Fruit fly (Drosophila melanogaster) whole organism, embryonic: ENCODE data around the gene CG10413.

Source experiments
- Asciz ChIP-seq: fragments of 200-800 bp; sonication (Bioruptor generic); optimal IDR thresholded peaks from 2 replicates; lab custom pipeline; 2017; ENCODE audit warnings: missing biosample characterization, mild to moderate bottlenecking, missing genetic modification characterization, missing genetic modification reagents
- CG10431 ChIP-seq: fragments of 200-800 bp; sonication (Bioruptor generic); optimal IDR thresholded peaks from 3 replicates; lab custom pipeline; 2018; ENCODE audit warnings: missing biosample characterization, mild to moderate bottlenecking, missing genetic modification characterization
- CG11093 ChIP-seq: fragments of 200-800 bp; sonication (Bioruptor generic); IDR thresholded peaks from 3 replicates; pipeline ENCODE4 v1.3.6; 2022; ENCODE audit warnings: missing biosample characterization, missing genetic modification characterization
- CG11560 ChIP-seq: fragments of 200-800 bp; sonication (Bioruptor generic); IDR thresholded peaks from 3 replicates; pipeline ENCODE4 v1.3.6; 2022; ENCODE audit warnings: missing biosample characterization, missing genetic modification characterization
- CG15479 ChIP-seq: fragments of 200-800 bp; sonication (Bioruptor generic); optimal IDR thresholded peaks from 3 replicates; lab custom pipeline; 2019; ENCODE audit warnings: missing biosample characterization, mild to moderate bottlenecking, missing genetic modification characterization, moderate library complexity
- CG18011 ChIP-seq: fragments of 200-800 bp; sonication (Bioruptor generic); optimal IDR thresholded peaks from 2 replicates; lab custom pipeline; 2017; ENCODE audit warnings: missing biosample characterization, missing genetic modification characterization, mild to moderate bottlenecking, moderate library complexity, missing genotype
- CG34224 ChIP-seq: fragments of 200-800 bp; sonication (Bioruptor generic); IDR thresholded peaks from 3 replicates; pipeline ENCODE4 v1.3.6; 2022; ENCODE audit warnings: missing biosample characterization, missing genetic modification characterization; ENCODE audit not compliant: partially characterized antibody
- CG34376 ChIP-seq: fragments of 200-800 bp; sonication (Bioruptor generic); optimal IDR thresholded peaks from 2 replicates; lab custom pipeline; 2018; ENCODE audit warnings: missing biosample characterization, mild to moderate bottlenecking, missing genetic modification characterization
- CG5245 ChIP-seq: fragments of 200-800 bp; sonication (Bioruptor generic); optimal IDR thresholded peaks from 3 replicates; lab custom pipeline; 2016; ENCODE audit warnings: missing biosample characterization, missing genetic modification characterization
- CG6765 ChIP-seq: fragments of 200-800 bp; sonication (Bioruptor generic); optimal IDR thresholded peaks from 3 replicates; lab custom pipeline; 2017; ENCODE audit warnings: missing biosample characterization, mild to moderate bottlenecking, missing genetic modification characterization
- D ChIP-seq, 2 experiments: fragments of 200-800 bp in 1 of 2; fragments of >200 bp in 1 of 2; sonication (Bioruptor generic) in 1 of 2; optimal IDR thresholded peaks; 2 replicates in 1 of 2; 3 replicates in 1 of 2; lab custom pipeline; 2017; ENCODE audit warnings: mild to moderate bottlenecking in 1 of 2, missing biosample characterization in 1 of 2, missing genetic modification characterization in 1 of 2, missing genetic modification reagents in 1 of 2
- D19B ChIP-seq: fragments of 200-800 bp; sonication (Bioruptor generic); optimal IDR thresholded peaks from 2 replicates; lab custom pipeline; 2017; ENCODE audit warnings: missing biosample characterization, mild to moderate bottlenecking, missing genetic modification characterization
- Doc3 ChIP-seq: fragments of 200-800 bp; sonication (Bioruptor generic); IDR thresholded peaks from 3 replicates; pipeline ENCODE4 v1.3.6; 2022; ENCODE audit warnings: missing biosample characterization, missing genetic modification characterization; ENCODE audit not compliant: partially characterized antibody
- Ets65A ChIP-seq: fragments of 200-800 bp; sonication (Bioruptor generic); peaks from one replicate; lab custom pipeline; 2016; ENCODE audit warnings: missing biosample characterization, missing genetic modification characterization
- Fer2 ChIP-seq: fragments of 200-800 bp; sonication (Bioruptor generic); optimal IDR thresholded peaks from 2 replicates; lab custom pipeline; 2018; ENCODE audit warnings: missing biosample characterization, mild to moderate bottlenecking, missing genetic modification characterization, moderate library complexity
- Lhr ChIP-seq: fragments of 200-800 bp; sonication (Bioruptor generic); optimal IDR thresholded peaks from 3 replicates; lab custom pipeline; 2017; ENCODE audit warnings: mild to moderate bottlenecking, missing biosample characterization, missing genetic modification reagents, missing genetic modification characterization
- cad ChIP-seq: fragments of >200 bp; optimal IDR thresholded peaks from 2 replicates; lab custom pipeline; 2017; ENCODE audit warnings: missing biosample characterization, missing genetic modification characterization
- cg ChIP-seq: fragments of 200-800 bp; sonication (Bioruptor generic); optimal IDR thresholded peaks from 3 replicates; lab custom pipeline; 2019; ENCODE audit warnings: missing biosample characterization, mild to moderate bottlenecking, missing genetic modification characterization, moderate library complexity
- crc ChIP-seq: fragments of 200-800 bp; sonication (Bioruptor generic); optimal IDR thresholded peaks from 2 replicates; lab custom pipeline; 2016; ENCODE audit warnings: missing biosample characterization, missing genetic modification characterization
- croc ChIP-seq: fragments of 200-800 bp; sonication (Bioruptor generic); conservative IDR thresholded peaks from 3 replicates; pipeline ENCODE4 v1.3.6; 2022; ENCODE audit warnings: missing biosample characterization, missing genetic modification characterization
- da ChIP-seq: fragments of 200-800 bp; sonication (Bioruptor generic); optimal IDR thresholded peaks from 2 replicates; lab custom pipeline; 2016; ENCODE audit warnings: missing biosample characterization, missing genetic modification characterization
- dati ChIP-seq: fragments of 200-800 bp; sonication (Bioruptor generic); IDR thresholded peaks from 2 replicates; pipeline ENCODE4 v1.3.6; 2022; ENCODE audit warnings: missing biosample characterization, missing genetic modification characterization
- exex ChIP-seq: fragments of 200-800 bp; sonication (Bioruptor generic); optimal IDR thresholded peaks from 4 replicates; lab custom pipeline; 2018; ENCODE audit warnings: missing biosample characterization, mild to moderate bottlenecking, missing genetic modification characterization, moderate library complexity
- hth ChIP-seq: fragments of >200 bp; optimal IDR thresholded peaks from 2 replicates; lab custom pipeline; 2017; ENCODE audit warnings: inconsistent platforms
- insv ChIP-seq, 2 experiments: fragments of 200-800 bp; sonication (Bioruptor generic); optimal IDR thresholded peaks; 3 replicates each; lab custom pipeline; 2016 to 2018; ENCODE audit warnings: missing biosample characterization in 2 of 2, missing genetic modification characterization in 2 of 2
- mirr ChIP-seq: fragments of 200-800 bp; sonication (Bioruptor generic); optimal IDR thresholded peaks from 3 replicates; lab custom pipeline; 2018; ENCODE audit warnings: missing biosample characterization, mild to moderate bottlenecking, missing genetic modification characterization
- nerfin-1 ChIP-seq: fragments of 200-800 bp; sonication (Bioruptor generic); optimal IDR thresholded peaks from 3 replicates; lab custom pipeline; 2019; ENCODE audit warnings: missing biosample characterization, mild to moderate bottlenecking, missing genetic modification characterization, moderate library complexity
- odd ChIP-seq: fragments of 200-800 bp; sonication (Bioruptor generic); optimal IDR thresholded peaks from 2 replicates; lab custom pipeline; 2017; ENCODE audit warnings: missing biosample characterization, mild to moderate bottlenecking, missing genetic modification characterization
- org-1 ChIP-seq: fragments of 200-800 bp; sonication (Bioruptor generic); optimal IDR thresholded peaks from 2 replicates; lab custom pipeline; 2017; ENCODE audit warnings: missing biosample characterization, missing genetic modification characterization
- pum ChIP-seq: fragments of 200-800 bp; sonication (Bioruptor generic); optimal IDR thresholded peaks from 2 replicates; lab custom pipeline; 2016; ENCODE audit warnings: missing biosample characterization, missing genetic modification characterization
- rib ChIP-seq: fragments of 200-800 bp; sonication (Bioruptor generic); IDR thresholded peaks from 2 replicates; pipeline ENCODE4 v1.3.6; 2022; ENCODE audit warnings: missing biosample characterization, missing genetic modification characterization
- run ChIP-seq: fragments of 200-800 bp; sonication (Bioruptor generic); optimal IDR thresholded peaks from 3 replicates; lab custom pipeline; 2018; ENCODE audit warnings: missing biosample characterization, mild to moderate bottlenecking, missing genetic modification characterization
- sima ChIP-seq: fragments of 200-800 bp; sonication (Bioruptor generic); optimal IDR thresholded peaks from 2 replicates; lab custom pipeline; 2016; ENCODE audit warnings: missing biosample characterization, missing genetic modification characterization
- stc ChIP-seq: fragments of 200-800 bp; sonication (Bioruptor generic); IDR thresholded peaks from 2 replicates; pipeline ENCODE4 v1.3.6; 2022; ENCODE audit warnings: missing biosample characterization, missing genetic modification characterization
- tll ChIP-seq, 2 experiments: fragments of 200-800 bp in 1 of 2; fragments of >200 bp in 1 of 2; sonication (Bioruptor generic) in 1 of 2; optimal IDR thresholded peaks; 2 replicates each; lab custom pipeline; 2017 to 2019; ENCODE audit warnings: missing biosample characterization in 2 of 2, missing genetic modification characterization in 2 of 2, mild to moderate bottlenecking in 1 of 2, moderate library complexity in 1 of 2
- wdn ChIP-seq: fragments of 200-800 bp; sonication (Bioruptor generic); IDR thresholded peaks from 2 replicates; pipeline ENCODE4 v1.3.6; 2022; ENCODE audit warnings: missing biosample characterization, missing genetic modification characterization
- wek ChIP-seq: fragments of 200-800 bp; sonication (Bioruptor generic); optimal IDR thresholded peaks from 3 replicates; lab custom pipeline; 2018; ENCODE audit warnings: missing biosample characterization, mild to moderate bottlenecking, missing genetic modification characterization, moderate library complexity
- zen ChIP-seq: fragments of 200-800 bp; sonication (Bioruptor generic); optimal IDR thresholded peaks from 3 replicates; lab custom pipeline; 2018; ENCODE audit warnings: missing biosample characterization, mild to moderate bottlenecking, missing genetic modification characterization, moderate library complexity

Gene CG10413

DNA sequence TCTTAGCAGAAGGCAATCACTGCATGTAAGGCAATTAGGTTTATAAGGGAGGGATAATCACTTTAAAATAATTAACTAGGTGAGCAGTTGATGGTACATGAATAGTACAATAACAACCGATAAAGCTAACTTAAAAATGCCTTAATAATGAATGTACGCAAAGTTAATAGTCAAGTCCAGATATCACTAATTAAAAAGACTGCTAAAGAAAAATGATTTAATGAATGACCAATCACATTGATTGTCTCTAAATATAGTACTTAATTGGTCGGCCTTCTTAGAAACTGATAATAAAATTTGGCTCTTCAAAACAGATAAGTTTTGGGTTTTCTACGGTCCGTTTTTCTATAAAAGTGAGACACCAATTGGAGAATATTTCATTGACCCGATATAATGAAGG, 500 bp upstream of the CG10413 start, which contains the start of gene CG31789:
Gene CG31789 (plus strand): TSS at position 380 of the 400 bp plus-strand sequence.
- TF ChIP-seq crc (GFP tag; lab: Kevin White, UChicago), result no peak
- no peak for TF ChIP-seq Ets65A (GFP tag; lab: Kevin White, UChicago)
- TF ChIP-seq tll (GFP tag; optimal IDR thresholded peaks at IDR 0.05; lab: Kevin White, UChicago), result no peak
- peak; percentile 98 for TF ChIP-seq exex (tag; lab: Kevin White, UChicago)
- no peak for TF ChIP-seq sima (GFP tag; lab: Kevin White, UChicago)
- TF ChIP-seq mirr, result peak; percentile 92
- no peak for TF ChIP-seq CG11560 (tag; lab: Robert Waterston, UW)

DNA sequence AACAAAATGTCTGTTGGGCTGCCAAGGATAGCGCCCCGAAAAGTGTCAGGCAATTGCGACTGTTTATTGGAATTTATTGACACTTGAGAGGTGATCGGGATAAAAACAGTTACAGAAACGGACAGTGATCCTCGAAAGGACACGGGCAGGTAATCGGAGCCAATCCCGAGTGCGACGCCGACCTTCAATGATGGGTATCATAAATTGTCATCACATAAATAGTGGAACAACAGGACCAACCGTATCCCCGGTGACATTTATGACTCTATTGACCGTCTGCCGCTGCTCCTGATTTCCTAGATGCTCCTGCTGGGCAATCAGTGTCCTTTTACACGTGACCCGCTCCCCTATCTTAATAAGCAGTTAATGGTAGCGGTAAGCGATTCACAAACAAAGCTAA, 5.9 kb downstream of the CG10413 start:
- TF ChIP-seq hth (lab: Kevin White, UChicago) (peak; percentile 76), da (GFP tag; lab: Kevin White, UChicago) (no peak), CG11093 (GFP tag; lab: Robert Waterston, UW) (no peak), Fer2 (no peak), CG18011 (GFP tag; lab: Kevin White, UChicago) (no peak), odd (GFP tag; lab: Kevin White, UChicago) (peak; percentile 30), wek (GFP tag; lab: Kevin White, UChicago) (no peak), cad (peak; percentile 91), D19B (GFP tag; lab: Kevin White, UChicago) (no peak), cg (GFP tag; lab: Kevin White, UChicago) (no peak), rib (GFP tag; lab: Robert Waterston, UW) (no peak), zen (tag; lab: Kevin White, UChicago) (peak; percentile 44), CG34224 (GFP tag; lab: Robert Waterston, UW) (no peak), croc (GFP tag; lab: Robert Waterston, UW) (no peak), dati (GFP tag; lab: Robert Waterston, UW) (no peak), wdn (GFP tag; lab: Robert Waterston, UW) (no peak), org-1 (GFP tag; lab: Kevin White, UChicago) (no peak), Asciz (no peak), Doc3 (no peak), stc (GFP tag; lab: Robert Waterston, UW) (no peak), run (tag; lab: Kevin White, UChicago) (no peak), CG5245 (GFP tag; lab: Kevin White, UChicago) (no peak), nerfin-1 (tag; lab: Kevin White, UChicago) (no peak), pum (no peak), CG6765 (GFP tag; lab: Kevin White, UChicago) (no peak), CG34376 (GFP tag; lab: Kevin White, UChicago) (no peak)
- TF ChIP-seq, all 482 proteins: peak for 4

DNA sequence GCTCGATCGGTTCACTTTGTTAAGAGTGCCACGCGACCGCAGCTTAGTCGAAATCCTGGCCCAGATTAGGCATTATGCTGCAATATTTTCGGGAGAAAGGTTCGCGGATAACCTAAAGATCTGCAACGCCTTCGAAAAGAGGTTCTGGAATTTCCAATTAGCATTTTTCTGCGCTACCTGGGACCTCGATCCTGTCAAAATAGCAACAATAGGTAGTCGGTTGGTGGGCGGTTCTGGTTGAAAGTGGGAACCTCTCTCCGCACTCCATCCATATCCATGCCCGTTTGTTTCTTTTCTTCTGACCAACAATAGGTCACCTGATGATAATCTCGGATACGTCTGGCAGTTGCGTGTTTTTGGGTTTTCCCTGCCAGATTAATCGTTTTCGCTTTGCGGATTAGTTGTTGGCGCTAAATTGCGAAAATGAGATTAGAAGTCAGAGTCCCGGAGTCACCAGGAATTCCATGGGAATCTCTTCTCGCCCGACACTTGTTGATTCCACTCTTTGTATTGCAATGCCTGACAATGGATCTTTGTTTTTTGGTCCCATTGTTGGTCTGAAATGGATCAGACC, 6.8 kb downstream of the CG10413 start:
- TF ChIP-seq CG15479 (GFP tag; lab: Kevin White, UChicago) (peak; percentile 78), Lhr (GFP tag; lab: Kevin White, UChicago) (no peak), CG10431 (GFP tag; lab: Kevin White, UChicago) (no peak), tll (GFP tag; optimal IDR thresholded peaks at IDR 0.05; lab: Kevin White, UChicago) (peak in 1 of 2 experiments; percentile 73), insv (GFP tag; optimal IDR thresholded peaks at IDR 0.05; lab: Kevin White, UChicago) (peak in 1 of 2 experiments; percentile 80), odd (GFP tag; lab: Kevin White, UChicago) (no peak), cg (GFP tag; lab: Kevin White, UChicago) (no peak), D (optimal IDR thresholded peaks at IDR 0.05; lab: Kevin White, UChicago) (peak; percentile 88), D (GFP tag; optimal IDR thresholded peaks at IDR 0.05; lab: Kevin White, UChicago) (no peak)
